Fruit fly (Drosophila melanogaster): ENCODE results near the gene Npc2b.

The Npc2b gene

dm6 chr3R:14107597-14107996, 18.3 kb downstream of the Npc2b start:
- TF ChIP-seq CHES-1-like (GFP tag; optimal IDR thresholded peaks at IDR 0.05) (no peak), z (GFP tag; IDR thresholded peaks at IDR 0.05) (peak; percentile 93)

DNA sequence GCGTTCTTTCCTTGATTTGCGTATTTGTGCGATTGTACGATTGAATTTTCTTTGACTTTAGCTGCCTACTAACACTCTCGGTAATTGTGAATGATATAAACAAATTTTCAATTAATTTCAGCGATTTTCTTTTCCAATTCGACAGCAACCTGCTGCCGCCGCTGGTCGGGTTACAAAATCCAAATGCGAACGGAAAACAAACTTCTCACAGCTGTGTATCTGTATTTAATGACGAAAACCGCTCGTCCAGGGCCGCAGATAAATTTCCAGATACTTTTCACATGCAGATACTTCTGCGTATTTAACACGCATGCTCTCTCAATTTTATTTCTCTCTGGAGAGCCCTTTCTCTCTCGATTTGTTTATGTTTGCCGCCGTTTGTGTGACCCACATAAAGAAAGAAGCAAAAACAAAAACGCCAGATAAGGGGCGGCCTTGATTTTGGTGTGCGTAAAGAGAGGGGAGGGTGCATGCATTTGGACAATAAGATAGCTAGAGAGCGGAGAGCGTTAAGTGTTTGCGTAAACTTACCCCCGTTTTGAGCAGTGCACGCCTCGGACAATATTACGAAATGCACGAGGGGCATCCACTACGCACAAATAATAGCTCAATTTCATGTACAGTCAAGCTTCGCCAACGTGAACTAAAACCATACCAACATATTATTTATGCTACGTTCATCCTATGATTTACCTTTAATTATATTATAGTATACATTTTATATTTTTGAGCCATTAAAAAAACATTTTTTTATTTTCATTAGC, 19.0 kb downstream of the Npc2b start, which contains the start of gene CG12402:
Gene CG12402 (minus strand): TSS at position 164 of the 764 bp plus-strand sequence.
- TF ChIP-seq CG6654 (GFP tag; optimal IDR thresholded peaks at IDR 0.05), result peak; percentile 47
- peak; percentile 73 for TF ChIP-seq dmrt11E (tag; optimal IDR thresholded peaks at IDR 0.05)
- TF ChIP-seq Ptx1 (GFP tag; IDR thresholded peaks at IDR 0.05), result peak; percentile 89
- TF ChIP-seq Abd-B (GFP tag; optimal IDR thresholded peaks at IDR 0.05), result peak; percentile 71
- peak; percentile 68 for TF ChIP-seq E2f2 (GFP tag; IDR thresholded peaks at IDR 0.05)
- no peak for TF ChIP-seq CG9609 (GFP tag; optimal IDR thresholded peaks at IDR 0.05)
- no peak for TF ChIP-seq Dip2 (GFP tag; IDR thresholded peaks at IDR 0.05)
- peak; percentile 87 for TF ChIP-seq CG10366 (GFP tag; IDR thresholded peaks at IDR 0.05)
- peak; percentile 61 for TF ChIP-seq CG10959 (GFP tag; IDR thresholded peaks at IDR 0.05)
- TF ChIP-seq gro (GFP tag; optimal IDR thresholded peaks at IDR 0.05), result peak; percentile 24
- TF ChIP-seq CG13624 (GFP tag; optimal IDR thresholded peaks at IDR 0.05), result peak; percentile 10
- TF ChIP-seq CG6813 (GFP tag; optimal IDR thresholded peaks at IDR 0.05), result peak; percentile 86
- TF ChIP-seq Gug (GFP tag; IDR thresholded peaks at IDR 0.05), result peak; percentile 70; the same call in 3 of the 4 replicates
- TF ChIP-seq CG12391 (tag; optimal IDR thresholded peaks at IDR 0.05), result peak; percentile 90
- peak; percentile 82 for TF ChIP-seq CG14050 (GFP tag; IDR thresholded peaks at IDR 0.05)
- peak; percentile 83 for TF ChIP-seq onecut (GFP tag; IDR thresholded peaks at IDR 0.05)
- peak; percentile 65 for TF ChIP-seq CG7372 (GFP tag; IDR thresholded peaks at IDR 0.05)
- TF ChIP-seq CG6689 (GFP tag; IDR thresholded peaks at IDR 0.05), result peak; percentile 89
- peak; percentile 91 for TF ChIP-seq Hr3 (GFP tag; optimal IDR thresholded peaks at IDR 0.05)
- TF ChIP-seq Nf-YC (tag; optimal IDR thresholded peaks at IDR 0.05), result peak; percentile 77
- peak; percentile 82 for TF ChIP-seq CG12219 (GFP tag; optimal IDR thresholded peaks at IDR 0.05)
- peak; percentile 90 for TF ChIP-seq wek (GFP tag; optimal IDR thresholded peaks at IDR 0.05)
- peak; percentile 89 for TF ChIP-seq B-H1 (GFP tag; IDR thresholded peaks at IDR 0.05)
- peak; percentile 63 for TF ChIP-seq CG30431 (GFP tag; optimal IDR thresholded peaks at IDR 0.05)
- TF ChIP-seq Scr (GFP tag; IDR thresholded peaks at IDR 0.05; ENCODE audit: partially characterized antibody), result peak; percentile 46; the same call in 1 of the 2 replicates
- TF ChIP-seq CG7357 (GFP tag; IDR thresholded peaks at IDR 0.05), result peak; percentile 73; the same call in 2 of the 3 replicates
- peak; percentile 91 for TF ChIP-seq CG2712 (tag; optimal IDR thresholded peaks at IDR 0.05)
- TF ChIP-seq yki (optimal IDR thresholded peaks at IDR 0.05), result no peak
- TF ChIP-seq Sin3A (optimal IDR thresholded peaks at IDR 0.05), result no peak
- TF ChIP-seq Neu2 (GFP tag; optimal IDR thresholded peaks at IDR 0.05; ENCODE audit: borderline replicate concordance), result no peak
- TF ChIP-seq Tbp (GFP tag; optimal IDR thresholded peaks at IDR 0.05), result no peak
- TF ChIP-seq CG1529 (GFP tag; optimal IDR thresholded peaks at IDR 0.05), result peak; percentile 68
- peak; percentile 88 for TF ChIP-seq Asciz (GFP tag; optimal IDR thresholded peaks at IDR 0.05)
- TF ChIP-seq Rx (GFP tag; IDR thresholded peaks at IDR 0.05), result peak; percentile 74
- TF ChIP-seq CG11093 (GFP tag; IDR thresholded peaks at IDR 0.05), result peak; percentile 76; the same call in 2 of the 3 replicates
- peak; percentile 28 for TF ChIP-seq ab (GFP tag; optimal IDR thresholded peaks at IDR 0.05)
- TF ChIP-seq gcm2 (GFP tag; optimal IDR thresholded peaks at IDR 0.05), result peak; percentile 59
- TF ChIP-seq CG10979 (tag; optimal IDR thresholded peaks at IDR 0.05), result peak; percentile 83
- peak; percentile 74 for TF ChIP-seq GATAe (GFP tag; conservative IDR thresholded peaks at IDR 0.05)
- TF ChIP-seq CG12155 (GFP tag; optimal IDR thresholded peaks at IDR 0.05), result peak; percentile 68
- peak; percentile 53 for TF ChIP-seq pum (GFP tag; optimal IDR thresholded peaks at IDR 0.05)
- peak; percentile 59; the same call in 2 of the 3 replicates for TF ChIP-seq CG34224 (GFP tag; IDR thresholded peaks at IDR 0.05; ENCODE audit: partially characterized antibody)
- peak; percentile 80 for TF ChIP-seq CG32532 (GFP tag; IDR thresholded peaks at IDR 0.05)
- TF ChIP-seq CHES-1-like (GFP tag; optimal IDR thresholded peaks at IDR 0.05), result peak; percentile 43
- peak; percentile 79 for TF ChIP-seq CG12659 (GFP tag; optimal IDR thresholded peaks at IDR 0.05)
- TF ChIP-seq Gsc (GFP tag; IDR thresholded peaks at IDR 0.05), result no peak
- TF ChIP-seq C15 (GFP tag; IDR thresholded peaks at IDR 0.05), result 0 out of 3 replicates have a peak, but pooled peaks have one; percentile 32

Measured in whole organism, embryonic.